Fruit fly (Drosophila melanogaster) whole organism, embryonic: ENCODE data around the gene hog.

Experiments used
- Awh ChIP-seq: fragments of 200-800 bp; sonication (Bioruptor generic); IDR thresholded peaks from 2 replicates; pipeline ENCODE4, ENCODE4 v1.3.6; 2022; ENCODE audit warnings: missing biosample characterization, missing genetic modification characterization
- CG11093 ChIP-seq: fragments of 200-800 bp; sonication (Bioruptor generic); IDR thresholded peaks from 3 replicates; pipeline ENCODE4 v1.3.6; 2022; ENCODE audit warnings: missing biosample characterization, missing genetic modification characterization
- CG11398 ChIP-seq: fragments of 200-800 bp; sonication (Bioruptor generic); optimal IDR thresholded peaks from 2 replicates; lab custom pipeline; 2016; ENCODE audit warnings: missing biosample characterization, missing genetic modification characterization
- CG12219 ChIP-seq: fragments of 200-800 bp; sonication (Bioruptor generic); optimal IDR thresholded peaks from 3 replicates; lab custom pipeline; 2018; ENCODE audit warnings: missing biosample characterization, mild to moderate bottlenecking, missing genetic modification characterization
- CG13287 ChIP-seq: fragments of 200-800 bp; sonication (Bioruptor generic); IDR thresholded peaks from 2 replicates; pipeline ENCODE4 v1.3.6; 2022; ENCODE audit warnings: missing biosample characterization, missing genetic modification characterization; ENCODE audit not compliant: partially characterized antibody
- CG13894 ChIP-seq: fragments of 200-800 bp; sonication (Bioruptor generic); optimal IDR thresholded peaks from 3 replicates; lab custom pipeline; 2018; ENCODE audit warnings: missing biosample characterization, mild to moderate bottlenecking, missing genetic modification characterization, moderate library complexity
- CG14860 ChIP-seq: fragments of 200-800 bp; sonication (Bioruptor generic); IDR thresholded peaks from 3 replicates; pipeline ENCODE4 v1.3.6; 2022; ENCODE audit warnings: missing biosample characterization, missing genetic modification characterization; ENCODE audit not compliant: partially characterized antibody
- CG16779 ChIP-seq: fragments of 200-800 bp; sonication (Bioruptor generic); IDR thresholded peaks from 2 replicates; pipeline ENCODE4 v1.3.6; 2022; ENCODE audit warnings: missing biosample characterization, missing genetic modification characterization
- CG16863 ChIP-seq: fragments of 200-800 bp; sonication (Bioruptor generic); optimal IDR thresholded peaks from 3 replicates; lab custom pipeline; 2016; ENCODE audit warnings: missing biosample characterization, missing genetic modification characterization
- CG17186 ChIP-seq: fragments of 200-800 bp; sonication (Bioruptor generic); optimal IDR thresholded peaks from 3 replicates; lab custom pipeline; 2017; ENCODE audit warnings: missing biosample characterization, missing genetic modification reagents, missing genetic modification characterization
- CG17361 ChIP-seq: fragments of 200-800 bp; sonication (Bioruptor generic); IDR thresholded peaks from 3 replicates; pipeline ENCODE4 v1.3.6; 2022; ENCODE audit warnings: missing biosample characterization, missing genetic modification characterization
- CG17912 ChIP-seq: fragments of 200-800 bp; sonication (Bioruptor generic); optimal IDR thresholded peaks from 2 replicates; lab custom pipeline; 2018; ENCODE audit warnings: missing biosample characterization, mild to moderate bottlenecking, missing genetic modification characterization
- CG1832 ChIP-seq: fragments of 200-800 bp; sonication (Bioruptor generic); optimal IDR thresholded peaks from 2 replicates; lab custom pipeline; 2017; ENCODE audit warnings: missing biosample characterization, mild to moderate bottlenecking, missing genetic modification characterization, inconsistent platforms
- CG2129 ChIP-seq: fragments of 200-800 bp; sonication (Bioruptor generic); IDR thresholded peaks from 2 replicates; pipeline ENCODE4 v1.3.6; 2022; ENCODE audit warnings: missing biosample characterization, missing genetic modification characterization; ENCODE audit not compliant: partially characterized antibody
- CG30403 ChIP-seq: fragments of 200-800 bp; sonication (Bioruptor generic); optimal IDR thresholded peaks from 3 replicates; lab custom pipeline; 2016; ENCODE audit warnings: missing biosample characterization, missing genetic modification characterization
- CG34224 ChIP-seq: fragments of 200-800 bp; sonication (Bioruptor generic); IDR thresholded peaks from 3 replicates; pipeline ENCODE4 v1.3.6; 2022; ENCODE audit warnings: missing biosample characterization, missing genetic modification characterization; ENCODE audit not compliant: partially characterized antibody
- CG4282 ChIP-seq: fragments of 200-800 bp; sonication (Bioruptor generic); optimal IDR thresholded peaks from 2 replicates; lab custom pipeline; 2016; ENCODE audit warnings: missing biosample characterization, missing genetic modification characterization
- CG4404 ChIP-seq: fragments of 200-800 bp; sonication (Bioruptor generic); IDR thresholded peaks from 2 replicates; pipeline ENCODE4 v1.3.6; 2022; ENCODE audit warnings: missing biosample characterization, missing genetic modification characterization
- CG5180 ChIP-seq: fragments of 200-800 bp; sonication (Bioruptor generic); optimal IDR thresholded peaks from 3 replicates; lab custom pipeline; 2017; ENCODE audit warnings: missing biosample characterization, missing genetic modification characterization, mild to moderate bottlenecking, moderate library complexity, missing genetic modification reagents
- CG6689 ChIP-seq: fragments of 200-800 bp; sonication (Bioruptor generic); IDR thresholded peaks from 2 replicates; pipeline ENCODE4 v1.3.6; 2022; ENCODE audit warnings: missing biosample characterization, missing genetic modification characterization
- CG7987 ChIP-seq: fragments of 200-800 bp; sonication (Bioruptor generic); optimal IDR thresholded peaks from 2 replicates; lab custom pipeline; 2018; ENCODE audit warnings: missing biosample characterization, mild to moderate bottlenecking, missing genetic modification characterization, moderate library complexity
- D19B ChIP-seq: fragments of 200-800 bp; sonication (Bioruptor generic); optimal IDR thresholded peaks from 2 replicates; lab custom pipeline; 2017; ENCODE audit warnings: missing biosample characterization, mild to moderate bottlenecking, missing genetic modification characterization
- Gsc ChIP-seq: fragments of 200-800 bp; sonication (Bioruptor generic); IDR thresholded peaks from 2 replicates; pipeline ENCODE4 v1.3.6; 2022; ENCODE audit warnings: missing biosample characterization, missing genetic modification characterization
- Lim3 ChIP-seq: fragments of 200-800 bp; sonication (Bioruptor generic); IDR thresholded peaks from 2 replicates; pipeline ENCODE4 v1.3.6; 2022; ENCODE audit warnings: missing biosample characterization, missing genetic modification characterization
- Mad ChIP-seq: fragments of 200-800 bp; sonication (Bioruptor generic); optimal IDR thresholded peaks from 2 replicates; lab custom pipeline; 2016; ENCODE audit warnings: missing biosample characterization, missing genetic modification characterization
- Max ChIP-seq: fragments of 200-800 bp; sonication (Bioruptor generic); optimal IDR thresholded peaks from 2 replicates; lab custom pipeline; 2016; ENCODE audit warnings: missing biosample characterization, mild to moderate bottlenecking, missing genetic modification characterization
- NC2α ChIP-seq: fragments of 200-800 bp; sonication (Bioruptor generic); optimal IDR thresholded peaks from 2 replicates; lab custom pipeline; 2016; ENCODE audit warnings: missing biosample characterization, missing genetic modification characterization
- Neu2 ChIP-seq: fragments of 200-800 bp; sonication (Bioruptor generic); optimal IDR thresholded peaks from 3 replicates; lab custom pipeline; 2016; ENCODE audit warnings: missing biosample characterization, missing genetic modification characterization, borderline replicate concordance
- Rfx ChIP-seq: fragments of 200-800 bp; sonication (Bioruptor generic); IDR thresholded peaks from 2 replicates; pipeline ENCODE4 v1.3.6; 2022; ENCODE audit warnings: missing biosample characterization, missing genetic modification characterization
- Sox100B ChIP-seq: fragments of 200-800 bp; sonication (Bioruptor generic); optimal IDR thresholded peaks from 3 replicates; lab custom pipeline; 2018; ENCODE audit warnings: missing biosample characterization, mild to moderate bottlenecking, missing genetic modification characterization
- ase ChIP-seq: fragments of 200-800 bp; sonication (Bioruptor generic); IDR thresholded peaks from 3 replicates; pipeline ENCODE4 v1.3.6; 2022; ENCODE audit warnings: missing biosample characterization, missing genetic modification characterization
- ash1 ChIP-seq: fragments of 200-800 bp; sonication (Bioruptor generic); optimal IDR thresholded peaks from 2 replicates; lab custom pipeline; 2018; ENCODE audit warnings: missing biosample characterization, mild to moderate bottlenecking, missing genetic modification characterization
- btn ChIP-seq: fragments of 200-800 bp; sonication (Bioruptor generic); optimal IDR thresholded peaks from 2 replicates; lab custom pipeline; 2016; ENCODE audit warnings: missing biosample characterization, missing genetic modification characterization
- cato ChIP-seq: fragments of 200-800 bp; sonication (Bioruptor generic); optimal IDR thresholded peaks from 2 replicates; lab custom pipeline; 2016; ENCODE audit warnings: missing biosample characterization, missing genetic modification characterization, borderline replicate concordance
- chm ChIP-seq: fragments of 200-800 bp; sonication (Bioruptor generic); IDR thresholded peaks from 2 replicates; pipeline ENCODE4 v1.3.6; 2022; ENCODE audit warnings: missing biosample characterization, missing genetic modification characterization
- dan ChIP-seq: fragments of 200-800 bp; sonication (Bioruptor generic); IDR thresholded peaks from 2 replicates; pipeline ENCODE4 v1.3.6; 2022; ENCODE audit warnings: missing biosample characterization, missing genetic modification characterization
- fru ChIP-seq: fragments of >200 bp; optimal IDR thresholded peaks from 2 replicates; lab custom pipeline; 2017
- fu2 ChIP-seq: fragments of 200-800 bp; sonication (Bioruptor generic); optimal IDR thresholded peaks from 2 replicates; lab custom pipeline; 2016; ENCODE audit warnings: missing biosample characterization, missing genetic modification characterization
- gce ChIP-seq: fragments of 200-800 bp; sonication (Bioruptor generic); IDR thresholded peaks from 3 replicates; pipeline ENCODE4 v1.3.6; 2022; ENCODE audit warnings: missing biosample characterization, missing genetic modification characterization
- insv ChIP-seq, 2 experiments: fragments of 200-800 bp; sonication (Bioruptor generic); optimal IDR thresholded peaks; 3 replicates each; lab custom pipeline; 2016 to 2018; ENCODE audit warnings: missing biosample characterization in 2 of 2, missing genetic modification characterization in 2 of 2
- kni ChIP-seq: fragments of 200-800 bp; sonication (Bioruptor generic); optimal IDR thresholded peaks from 3 replicates; lab custom pipeline; 2017; ENCODE audit warnings: mild to moderate bottlenecking, missing biosample characterization, missing genetic modification reagents, missing genetic modification characterization
- lab ChIP-seq: fragments of 200-800 bp; sonication (Bioruptor generic); optimal IDR thresholded peaks from 3 replicates; lab custom pipeline; 2017; ENCODE audit warnings: missing biosample characterization, missing genetic modification characterization, mild to moderate bottlenecking, moderate library complexity, missing genetic modification reagents
- mirr ChIP-seq: fragments of 200-800 bp; sonication (Bioruptor generic); optimal IDR thresholded peaks from 3 replicates; lab custom pipeline; 2018; ENCODE audit warnings: missing biosample characterization, mild to moderate bottlenecking, missing genetic modification characterization
- odd ChIP-seq: fragments of 200-800 bp; sonication (Bioruptor generic); optimal IDR thresholded peaks from 2 replicates; lab custom pipeline; 2017; ENCODE audit warnings: missing biosample characterization, mild to moderate bottlenecking, missing genetic modification characterization
- phol ChIP-seq: fragments of 200-800 bp; sonication (Bioruptor generic); optimal IDR thresholded peaks from 3 replicates; lab custom pipeline; 2018; ENCODE audit warnings: missing biosample characterization, mild to moderate bottlenecking, missing genetic modification characterization, moderate library complexity
- sima ChIP-seq: fragments of 200-800 bp; sonication (Bioruptor generic); optimal IDR thresholded peaks from 2 replicates; lab custom pipeline; 2016; ENCODE audit warnings: missing biosample characterization, missing genetic modification characterization
- sna ChIP-seq: fragments of 200-800 bp; sonication (Bioruptor generic); IDR thresholded peaks from 2 replicates; pipeline ENCODE4 v1.3.6; 2022; ENCODE audit warnings: missing biosample characterization, missing genetic modification characterization; ENCODE audit not compliant: partially characterized antibody
- tio ChIP-seq: fragments of 200-800 bp; sonication (Bioruptor generic); optimal IDR thresholded peaks from 2 replicates; lab custom pipeline; 2017; ENCODE audit warnings: missing biosample characterization, missing genetic modification characterization, inconsistent platforms
- tx ChIP-seq: fragments of 200-800 bp; sonication (Bioruptor generic); optimal IDR thresholded peaks from 2 replicates; lab custom pipeline; 2016; ENCODE audit warnings: missing biosample characterization, missing genetic modification characterization
- unpg ChIP-seq: fragments of 200-800 bp; sonication (Bioruptor generic); optimal IDR thresholded peaks from 3 replicates; lab custom pipeline; 2018; ENCODE audit warnings: missing biosample characterization, mild to moderate bottlenecking, missing genetic modification characterization, moderate library complexity
- wdn ChIP-seq: fragments of 200-800 bp; sonication (Bioruptor generic); IDR thresholded peaks from 2 replicates; pipeline ENCODE4 v1.3.6; 2022; ENCODE audit warnings: missing biosample characterization, missing genetic modification characterization
- wek ChIP-seq: fragments of 200-800 bp; sonication (Bioruptor generic); optimal IDR thresholded peaks from 3 replicates; lab custom pipeline; 2018; ENCODE audit warnings: missing biosample characterization, mild to moderate bottlenecking, missing genetic modification characterization, moderate library complexity

The hog gene

dm6 chrX:14727580-14727979, 8.8 kb upstream of the hog start (continued):
- TF ChIP-seq wek (GFP tag; lab: Kevin White, UChicago) (no peak), CG17186 (GFP tag; lab: Kevin White, UChicago) (no peak), lab (GFP tag; lab: Kevin White, UChicago) (peak; percentile 73), CG13894 (tag; lab: Kevin White, UChicago) (no peak), CG4404 (no peak), kni (GFP tag; lab: Kevin White, UChicago) (no peak), chm (GFP tag; lab: Robert Waterston, UW) (no peak), gce (GFP tag; lab: Robert Waterston, UW) (no peak), CG7987 (GFP tag; lab: Kevin White, UChicago) (no peak), tio (no peak), D19B (GFP tag; lab: Kevin White, UChicago) (no peak), odd (GFP tag; lab: Kevin White, UChicago) (peak; percentile 23), sna (GFP tag; lab: Robert Waterston, UW) (no peak), fu2 (GFP tag; lab: Kevin White, UChicago) (no peak), Sox100B (peak; percentile 14), CG4282 (GFP tag; lab: Kevin White, UChicago) (no peak), phol (tag; lab: Kevin White, UChicago) (peak; percentile 47), wdn (GFP tag; lab: Robert Waterston, UW) (no peak), Awh (GFP tag; lab: Robert Waterston, UW) (no peak), ase (no peak), CG1832 (GFP tag; lab: Kevin White, UChicago) (no peak), fru (lab: Kevin White, UChicago) (no peak), CG11093 (GFP tag; lab: Robert Waterston, UW) (no peak), dan (no peak), unpg (peak; percentile 38), Gsc (no peak), Rfx (GFP tag; lab: Robert Waterston, UW) (peak; percentile 40; the same call in 1 of the 2 replicates), Neu2 (GFP tag; lab: Kevin White, UChicago) (no peak), CG2129 (GFP tag; lab: Robert Waterston, UW) (no peak), CG14860 (no peak), sima (GFP tag; lab: Kevin White, UChicago) (no peak), CG5180 (GFP tag; lab: Kevin White, UChicago) (peak; percentile 2), NC2α (GFP tag; lab: Kevin White, UChicago) (no peak), CG16779 (GFP tag; lab: Robert Waterston, UW) (no peak), btn (no peak), CG17361 (GFP tag; lab: Robert Waterston, UW) (peak; percentile 53), CG11398 (GFP tag; lab: Kevin White, UChicago) (no peak), CG17912 (GFP tag; lab: Kevin White, UChicago) (no peak), cato (GFP tag; lab: Kevin White, UChicago) (no peak), insv (GFP tag; optimal IDR thresholded peaks at IDR 0.05; lab: Kevin White, UChicago) (no peak), CG12219 (GFP tag; lab: Kevin White, UChicago) (peak; percentile 23), CG6689 (0 out of 2 replicates have a peak, but pooled peaks have one; percentile 26), Max (GFP tag; lab: Kevin White, UChicago) (no peak), CG16863 (no peak), tx (GFP tag; lab: Kevin White, UChicago) (no peak), ash1 (GFP tag; lab: Kevin White, UChicago) (no peak), Lim3 (no peak), CG34224 (GFP tag; lab: Robert Waterston, UW) (no peak), CG30403 (GFP tag; lab: Kevin White, UChicago) (peak; percentile 33), CG13287 (GFP tag; lab: Robert Waterston, UW) (no peak), mirr (no peak), Mad (GFP tag; lab: Kevin White, UChicago) (no peak)
